Worm (Caenorhabditis elegans) whole organism, L2 larva: Measurements from ENCODE around the gene lmd-3.

Experiments
- C34F6.9 ChIP-seq: fragments of 150-350 bp; optimal IDR thresholded peaks from 2 replicates; lab custom pipeline; 2014; ENCODE audit warnings: missing biosample characterization, missing genetic modification characterization
- F13H6.1 ChIP-seq: sonication (generic microtip); optimal IDR thresholded peaks from 2 replicates; lab custom pipeline; 2016; ENCODE audit warnings: missing genetic modification characterization, missing compliant biosample characterization
- R02D3.7 ChIP-seq: fragments of 150-350 bp; optimal IDR thresholded peaks from 2 replicates; lab custom pipeline; 2014; ENCODE audit warnings: missing biosample characterization, missing genetic modification characterization
- Y55F3AM.14 ChIP-seq: fragments of 200-800 bp; sonication (Bioruptor generic); optimal IDR thresholded peaks from 2 replicates; lab custom pipeline; 2018; ENCODE audit warnings: mild to moderate bottlenecking, missing genetic modification characterization, missing compliant biosample characterization
- ama-1 ChIP-seq: fragments of 150-350 bp; optimal IDR thresholded peaks from 2 replicates; lab custom pipeline; 2018; ENCODE audit warnings: inconsistent platforms
- blmp-1 ChIP-seq: sonication (generic microtip); optimal IDR thresholded peaks from 2 replicates; lab custom pipeline; 2017; ENCODE audit warnings: missing genetic modification characterization, mild to moderate bottlenecking, missing compliant biosample characterization, antibody characterized with exemption, moderate library complexity; ENCODE audit not compliant: insufficient read depth
- ceh-16 ChIP-seq: fragments of 150-350 bp; optimal IDR thresholded peaks from 2 replicates; lab custom pipeline; 2014; ENCODE audit warnings: missing biosample characterization, missing genetic modification characterization
- ceh-82 ChIP-seq: fragments of 150-350 bp; optimal IDR thresholded peaks from 2 replicates; lab custom pipeline; 2014; ENCODE audit warnings: missing biosample characterization, missing genetic modification characterization
- crh-2 ChIP-seq: sonication (generic microtip); optimal IDR thresholded peaks from 2 replicates; lab custom pipeline; 2017; ENCODE audit warnings: missing biosample characterization, missing genetic modification characterization
- dmd-4 ChIP-seq: sonication (generic microtip); optimal IDR thresholded peaks from 2 replicates; lab custom pipeline; 2017; ENCODE audit warnings: missing biosample characterization, missing genetic modification characterization
- egl-27 ChIP-seq: sonication (generic microtip); optimal IDR thresholded peaks from 3 replicates; lab custom pipeline; 2017; ENCODE audit warnings: missing biosample characterization, missing genetic modification reagents, missing genetic modification characterization
- fos-1 ChIP-seq: fragments of 150-350 bp; optimal IDR thresholded peaks from 2 replicates; lab custom pipeline; 2014; ENCODE audit warnings: missing biosample characterization, missing genetic modification characterization
- gmeb-1 ChIP-seq: fragments of 150-350 bp; optimal IDR thresholded peaks from 2 replicates; lab custom pipeline; 2014; ENCODE audit warnings: missing biosample characterization, missing genetic modification characterization
- lsy-2 ChIP-seq, 2 experiments: fragments of 150-350 bp in 1 of 2; sonication (generic microtip) in 1 of 2; optimal IDR thresholded peaks; 2 replicates each; lab custom pipeline; 2014 to 2017; ENCODE audit warnings: missing biosample characterization in 2 of 2, missing genetic modification characterization in 2 of 2
- mab-5 ChIP-seq: fragments of 150-350 bp; optimal IDR thresholded peaks from 2 replicates; lab custom pipeline; 2014; ENCODE audit warnings: missing biosample characterization, missing genetic modification characterization
- mbf-1 ChIP-seq: sonication (generic microtip); optimal IDR thresholded peaks from 2 replicates; lab custom pipeline; 2017; ENCODE audit warnings: missing biosample characterization, missing genetic modification characterization
- mdl-1 ChIP-seq, 2 experiments: fragments of 150-350 bp in 1 of 2; sonication (generic microtip) in 1 of 2; optimal IDR thresholded peaks; 2 replicates each; lab custom pipeline; 2017; ENCODE audit warnings: missing biosample characterization in 2 of 2, missing genetic modification characterization in 2 of 2
- nhr-11 ChIP-seq: fragments of 150-350 bp; optimal IDR thresholded peaks from 2 replicates; lab custom pipeline; 2014; ENCODE audit warnings: missing biosample characterization, missing genetic modification characterization
- nhr-129 ChIP-seq: fragments of 150-350 bp; optimal IDR thresholded peaks from 2 replicates; lab custom pipeline; 2014; ENCODE audit warnings: missing biosample characterization, missing genetic modification characterization
- nhr-21 ChIP-seq: fragments of 150-350 bp; optimal IDR thresholded peaks from 2 replicates; lab custom pipeline; 2014; ENCODE audit warnings: missing biosample characterization, missing genetic modification characterization
- nhr-23 ChIP-seq: fragments of 150-350 bp; optimal IDR thresholded peaks from 2 replicates; lab custom pipeline; 2014; ENCODE audit warnings: missing biosample characterization, missing genetic modification reagents, missing genetic modification characterization
- nhr-25 ChIP-seq: fragments of 150-350 bp; sonication (generic microtip); optimal IDR thresholded peaks from 3 replicates; lab custom pipeline; 2014; ENCODE audit warnings: missing biosample characterization, missing genetic modification characterization
- peb-1 ChIP-seq: fragments of 150-350 bp; optimal IDR thresholded peaks from 2 replicates; lab custom pipeline; 2014; ENCODE audit warnings: missing biosample characterization, missing genetic modification characterization
- sem-4 ChIP-seq: fragments of 150-350 bp; optimal IDR thresholded peaks from 2 replicates; lab custom pipeline; 2014; ENCODE audit warnings: missing biosample characterization, missing genetic modification reagents, missing genetic modification characterization
- skn-1 ChIP-seq: sonication (generic microtip); optimal IDR thresholded peaks from 2 replicates; lab custom pipeline; 2017; ENCODE audit warnings: missing biosample characterization, missing genetic modification characterization
- sma-3 ChIP-seq: sonication (generic microtip); optimal IDR thresholded peaks from 2 replicates; lab custom pipeline; 2016; ENCODE audit warnings: missing genetic modification reagents, missing genetic modification characterization, missing compliant biosample characterization
- sma-9 ChIP-seq, 2 experiments: fragments of 150-350 bp in 1 of 2; sonication (generic microtip) in 1 of 2; optimal IDR thresholded peaks; 2 replicates each; lab custom pipeline; 2014 to 2016; ENCODE audit warnings: missing genetic modification characterization in 2 of 2, mild to moderate bottlenecking in 1 of 2, missing biosample characterization in 1 of 2, missing compliant biosample characterization in 1 of 2, missing genetic modification reagents in 1 of 2, moderate library complexity in 1 of 2
- unc-39 ChIP-seq: fragments of 150-350 bp; optimal IDR thresholded peaks from 2 replicates; lab custom pipeline; 2014; ENCODE audit warnings: missing biosample characterization, missing genetic modification characterization
- unc-55 ChIP-seq: fragments of 150-350 bp; sonication (generic microtip); optimal IDR thresholded peaks from 3 replicates; lab custom pipeline; 2014; ENCODE audit warnings: missing biosample characterization, missing genetic modification reagents, missing genetic modification characterization
- zag-1 ChIP-seq: fragments of 150-350 bp; optimal IDR thresholded peaks from 2 replicates; lab custom pipeline; 2014; ENCODE audit warnings: missing biosample characterization, missing genetic modification characterization
- ztf-1 ChIP-seq: fragments of 200-800 bp; sonication (Bioruptor generic); conservative IDR thresholded peaks from 2 replicates; pipeline ENCODE4 v1.3.6; 2022; ENCODE audit warnings: missing genetic modification characterization, missing compliant biosample characterization

lmd-3 gene

DNA sequence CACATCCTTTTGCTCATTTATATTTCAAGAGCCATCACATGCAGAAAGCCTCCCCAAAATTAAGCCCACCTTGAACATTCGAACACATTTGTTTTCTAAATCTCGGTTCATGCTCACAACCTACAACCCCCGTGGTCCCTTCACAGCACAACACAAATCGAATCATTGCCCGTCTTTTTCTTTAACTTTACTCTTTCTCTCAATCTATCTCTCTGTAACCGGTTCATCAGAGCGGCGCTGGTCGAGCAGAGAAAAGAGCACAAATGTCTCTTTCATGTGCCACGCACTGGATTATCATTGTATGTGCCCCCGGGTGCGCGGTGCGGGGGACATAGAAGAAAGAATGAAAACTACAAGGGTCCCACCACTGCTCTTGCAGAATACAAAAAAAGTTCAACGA, 9.3 kb downstream of the lmd-3 start:
- TF ChIP-seq sem-4 (tag; lab: Kevin White, UChicago), result no peak
- TF ChIP-seq blmp-1 (tag; lab: Kevin White, UChicago), result no peak
- no peak for TF ChIP-seq crh-2 (tag; lab: Kevin White, UChicago)
- no peak for TF ChIP-seq mdl-1 (tag; optimal IDR thresholded peaks at IDR 0.05; lab: Kevin White, UChicago)
- TF ChIP-seq unc-39 (tag; lab: Kevin White, UChicago), result no peak
- TF ChIP-seq ztf-1 (GFP tag; lab: Robert Waterston, UW), result no peak
- TF ChIP-seq nhr-23 (tag; lab: Kevin White, UChicago), result no peak
- TF ChIP-seq dmd-4 (tag; lab: Kevin White, UChicago), result no peak
- TF ChIP-seq ceh-82 (tag; lab: Kevin White, UChicago), result no peak
- TF ChIP-seq C34F6.9 (tag; lab: Kevin White, UChicago), result no peak
- TF ChIP-seq egl-27 (tag; lab: Kevin White, UChicago), result no peak

DNA sequence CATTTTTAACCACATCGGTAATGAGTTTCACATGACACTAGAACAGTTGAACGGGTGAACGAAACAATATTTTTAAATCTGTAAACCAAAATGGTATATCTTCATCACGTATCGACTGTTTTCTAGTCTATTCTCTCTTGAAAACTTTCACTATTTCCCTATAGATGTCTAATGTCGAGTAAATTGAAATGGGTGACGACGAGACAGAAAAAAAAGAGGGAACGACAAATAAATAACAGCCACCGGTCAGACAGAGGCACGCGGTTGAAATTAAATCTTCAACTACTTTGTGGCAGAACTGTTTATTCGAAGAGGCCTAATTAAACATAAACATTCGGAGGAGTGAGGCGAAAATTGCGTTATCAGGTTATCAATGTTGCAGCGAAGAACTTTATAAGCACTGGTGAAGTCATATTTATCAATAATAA, 10.2 kb downstream of the lmd-3 start:
- peak; percentile 73 for TF ChIP-seq blmp-1 (tag; lab: Kevin White, UChicago)
- TF ChIP-seq crh-2 (tag; lab: Kevin White, UChicago), result peak; percentile 37
- peak; percentile 32 for TF ChIP-seq gmeb-1 (tag; lab: Kevin White, UChicago)
- peak; percentile 65 for TF ChIP-seq fos-1 (tag; lab: Kevin White, UChicago)
- peak; percentile 35 for TF ChIP-seq nhr-25
- peak; percentile 36 for TF ChIP-seq F13H6.1
- peak; percentile 36 for TF ChIP-seq nhr-129 (tag; lab: Kevin White, UChicago)
- TF ChIP-seq ama-1 (lab: Kevin White, UChicago), result no peak
- TF ChIP-seq nhr-11 (tag; lab: Kevin White, UChicago), result no peak
- TF ChIP-seq sma-9 (GFP tag; optimal IDR thresholded peaks at IDR 0.05; lab: Kevin White, UChicago), result peak; percentile 5
- no peak for TF ChIP-seq sma-9 (tag; optimal IDR thresholded peaks at IDR 0.05; lab: Kevin White, UChicago)
- no peak for TF ChIP-seq zag-1 (tag; lab: Kevin White, UChicago)
- TF ChIP-seq, all 48 proteins: peak for 8

DNA sequence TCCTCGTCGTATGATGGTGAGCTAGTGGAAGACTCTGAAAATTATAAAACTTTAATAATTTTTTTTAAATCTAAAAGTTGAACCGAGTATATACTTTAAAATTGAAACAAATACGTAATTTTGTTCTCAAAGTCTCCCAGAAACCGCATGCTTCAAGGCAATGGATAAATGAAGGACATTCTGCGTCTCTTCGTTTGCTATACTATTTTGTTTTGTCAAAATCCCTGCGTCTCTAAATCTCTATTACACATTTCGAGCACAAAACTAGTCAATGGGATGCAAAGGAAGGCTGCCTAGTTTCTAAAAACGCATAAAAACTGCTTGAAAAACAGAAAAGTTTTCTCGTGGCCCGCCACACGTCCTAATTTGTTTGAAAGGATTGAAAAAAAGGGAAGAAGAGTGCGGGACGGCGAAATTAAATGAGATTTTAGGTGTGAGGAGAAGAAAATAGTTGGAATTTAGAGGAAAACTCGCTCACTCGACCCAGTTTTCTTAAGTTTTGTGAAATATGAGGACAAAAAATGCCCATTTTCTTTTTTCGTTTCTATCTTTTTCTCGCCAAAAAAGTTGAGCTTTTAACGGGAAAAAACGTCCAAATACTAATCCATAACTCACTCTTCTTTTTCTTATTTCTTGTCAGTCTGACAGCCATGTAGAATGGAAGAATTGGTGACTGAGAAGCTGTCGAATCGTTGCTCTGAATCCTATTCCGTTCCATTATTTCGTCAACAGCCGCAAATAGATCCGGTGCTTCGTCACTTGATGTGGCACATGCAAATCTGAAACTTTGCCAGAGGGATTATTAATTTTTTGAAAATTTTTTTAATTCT, 15.8 kb downstream of the lmd-3 start:
- TF ChIP-seq skn-1 (tag; lab: Kevin White, UChicago) (no peak), Y55F3AM.14 (no peak), lsy-2 (tag; optimal IDR thresholded peaks at IDR 0.05; lab: Kevin White, UChicago) (peak in 1 of 2 experiments; percentile 20), mab-5 (tag; lab: Kevin White, UChicago) (no peak), sma-9 (GFP tag; optimal IDR thresholded peaks at IDR 0.05; lab: Kevin White, UChicago) (peak; percentile 71), sma-9 (tag; optimal IDR thresholded peaks at IDR 0.05; lab: Kevin White, UChicago) (no peak), crh-2 (tag; lab: Kevin White, UChicago) (no peak), ceh-16 (tag; lab: Kevin White, UChicago) (no peak), F13H6.1 (no peak), C34F6.9 (tag; lab: Kevin White, UChicago) (peak; percentile 59), unc-55 (GFP tag; lab: Kevin White, UChicago) (peak; percentile 60), ceh-82 (tag; lab: Kevin White, UChicago) (no peak), fos-1 (tag; lab: Kevin White, UChicago) (no peak), mbf-1 (tag; lab: Kevin White, UChicago) (no peak), sma-3 (no peak), egl-27 (tag; lab: Kevin White, UChicago) (no peak)
- TF ChIP-seq, all 48 proteins: peak for 4

DNA sequence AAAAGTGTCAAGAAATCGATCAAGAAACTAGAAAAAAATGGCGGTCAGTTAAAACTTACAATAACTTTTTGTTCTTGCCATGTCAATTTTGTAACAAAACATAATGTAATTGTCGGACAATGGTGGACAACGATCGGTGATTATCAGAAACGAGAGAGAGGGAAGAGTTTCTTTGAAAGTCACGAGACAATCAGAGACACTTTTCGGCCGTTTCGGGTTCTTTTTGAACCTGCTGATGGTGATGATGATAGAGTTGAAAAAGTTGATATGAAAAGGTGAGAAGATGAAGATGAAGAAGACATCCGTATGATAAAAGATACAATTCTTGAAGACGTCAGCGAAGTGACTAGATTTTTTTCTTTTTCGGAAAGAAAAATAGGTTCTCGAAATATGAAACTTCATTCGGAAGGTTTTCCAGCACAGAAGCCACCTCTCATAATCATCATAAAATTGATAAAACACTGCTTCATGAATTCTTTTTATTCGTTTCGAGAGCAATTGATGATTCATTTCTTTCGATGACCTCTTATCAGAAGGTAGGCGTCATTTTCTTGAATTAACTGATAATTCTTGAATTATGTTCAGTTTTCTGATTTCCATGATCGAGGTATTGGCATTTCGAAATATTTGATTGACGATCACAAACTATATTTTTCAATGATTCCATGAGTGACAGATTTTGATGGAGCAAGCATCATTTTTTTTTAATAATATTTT, 17.7 kb downstream of the lmd-3 start:
- TF ChIP-seq nhr-25, result peak; percentile 22
- TF ChIP-seq R02D3.7, result no peak
- no peak for TF ChIP-seq mdl-1 (tag; optimal IDR thresholded peaks at IDR 0.05; lab: Kevin White, UChicago)
- TF ChIP-seq peb-1 (tag; lab: Kevin White, UChicago), result no peak
- no peak for TF ChIP-seq mbf-1 (tag; lab: Kevin White, UChicago)
- peak; percentile 54 for TF ChIP-seq nhr-21
- peak; percentile 15 for TF ChIP-seq sma-3
- TF ChIP-seq sma-9 (GFP tag; optimal IDR thresholded peaks at IDR 0.05; lab: Kevin White, UChicago), result peak; percentile 50
- no peak for TF ChIP-seq sma-9 (tag; optimal IDR thresholded peaks at IDR 0.05; lab: Kevin White, UChicago)
- TF ChIP-seq nhr-129 (tag; lab: Kevin White, UChicago), result peak; percentile 52
- peak; percentile 88 for TF ChIP-seq fos-1 (tag; lab: Kevin White, UChicago)
